Fruit fly (Drosophila melanogaster) whole organism, pupa: ENCODE results near the gene CG15892.
A peak's percentile ranks its signal among the peaks of the same experiment; 100 is the strongest.

ENCODE experiments used
- CG10348 ChIP-seq: fragments of 200-800 bp; sonication (Bioruptor generic); IDR thresholded peaks from 2 replicates; pipeline ENCODE4 v1.3.6; 2022; ENCODE audit warnings: missing biosample characterization, missing genetic modification characterization
- CG12605 ChIP-seq: fragments of 200-800 bp; sonication (Bioruptor generic); IDR thresholded peaks from 2 replicates; pipeline ENCODE4 v1.3.6; 2022; ENCODE audit warnings: missing biosample characterization, missing genetic modification characterization
- CG13204 ChIP-seq: fragments of 200-800 bp; sonication (Bioruptor generic); optimal IDR thresholded peaks from 2 replicates; lab custom pipeline; 2018; ENCODE audit warnings: missing biosample characterization, mild to moderate bottlenecking, missing genetic modification characterization, moderate library complexity
- CG15710 ChIP-seq: fragments of 200-800 bp; sonication (Bioruptor generic); optimal IDR thresholded peaks from 2 replicates; lab custom pipeline; 2018; ENCODE audit warnings: missing biosample characterization, mild to moderate bottlenecking, missing genetic modification characterization, moderate library complexity
- CG17806 ChIP-seq: fragments of 200-800 bp; sonication (Bioruptor generic); optimal IDR thresholded peaks from 2 replicates; lab custom pipeline; 2018; ENCODE audit warnings: missing biosample characterization, mild to moderate bottlenecking, missing genetic modification characterization, moderate library complexity
- CG32121 ChIP-seq: fragments of 200-800 bp; sonication (Bioruptor generic); IDR thresholded peaks from 2 replicates; pipeline ENCODE4 v1.3.6; 2022; ENCODE audit warnings: missing biosample characterization, missing genetic modification characterization
- CG34367 ChIP-seq: fragments of 200-800 bp; sonication (Bioruptor generic); optimal IDR thresholded peaks from 2 replicates; lab custom pipeline; 2018; ENCODE audit warnings: missing biosample characterization, mild to moderate bottlenecking, missing genetic modification characterization
- CG4496 ChIP-seq: fragments of 200-800 bp; sonication (Bioruptor generic); IDR thresholded peaks from 3 replicates; pipeline ENCODE4 v1.3.6; 2022; ENCODE audit warnings: missing biosample characterization, missing genetic modification characterization
- CG8159 ChIP-seq: fragments of 200-800 bp; sonication (Bioruptor generic); optimal IDR thresholded peaks from 3 replicates; lab custom pipeline; 2018; ENCODE audit warnings: missing biosample characterization, mild to moderate bottlenecking, missing genetic modification characterization, moderate library complexity
- CG8301 ChIP-seq: fragments of 200-800 bp; sonication (Bioruptor generic); optimal IDR thresholded peaks from 2 replicates; lab custom pipeline; 2018; ENCODE audit warnings: missing biosample characterization, mild to moderate bottlenecking, missing genetic modification characterization
- CG9948 ChIP-seq: fragments of 200-800 bp; sonication (Bioruptor generic); optimal IDR thresholded peaks from 2 replicates; lab custom pipeline; 2018; ENCODE audit warnings: missing biosample characterization, mild to moderate bottlenecking, missing genetic modification characterization, moderate library complexity
- D1 ChIP-seq: fragments of 200-800 bp; sonication (Bioruptor generic); optimal IDR thresholded peaks from 2 replicates; lab custom pipeline; 2018; ENCODE audit warnings: missing biosample characterization, mild to moderate bottlenecking, missing genetic modification characterization, moderate library complexity
- EcR ChIP-seq: fragments of 200-800 bp; sonication (Bioruptor generic); optimal IDR thresholded peaks from 3 replicates; lab custom pipeline; 2019; ENCODE audit warnings: missing biosample characterization, missing genetic modification characterization, mild to moderate bottlenecking, moderate library complexity, missing genetic modification reagents
- Ets98B ChIP-seq: fragments of 200-800 bp; sonication (Bioruptor generic); IDR thresholded peaks from 2 replicates; pipeline ENCODE4 v1.3.6; 2022; ENCODE audit warnings: missing biosample characterization, missing genetic modification characterization
- Pif1A ChIP-seq: fragments of 200-800 bp; sonication (Bioruptor generic); optimal IDR thresholded peaks from 3 replicates; lab custom pipeline; 2016; ENCODE audit warnings: missing biosample characterization, missing genetic modification characterization
- Pif1B ChIP-seq: fragments of 200-800 bp; sonication (Bioruptor generic); optimal IDR thresholded peaks from 3 replicates; lab custom pipeline; 2016; ENCODE audit warnings: missing biosample characterization, missing genetic modification characterization
- Snoo ChIP-seq: fragments of 200-800 bp; sonication (Bioruptor generic); optimal IDR thresholded peaks from 3 replicates; lab custom pipeline; 2017; ENCODE audit warnings: missing biosample characterization, mild to moderate bottlenecking, missing genetic modification characterization, inconsistent platforms
- fd96Ca ChIP-seq: fragments of 200-800 bp; sonication (Bioruptor generic); IDR thresholded peaks from 3 replicates; pipeline ENCODE4 v1.3.6; 2022; ENCODE audit warnings: missing biosample characterization, missing genetic modification characterization
- gl ChIP-seq: fragments of 200-800 bp; sonication (Bioruptor generic); optimal IDR thresholded peaks from 2 replicates; lab custom pipeline; 2018; ENCODE audit warnings: missing biosample characterization, mild to moderate bottlenecking, missing genetic modification characterization
- rn ChIP-seq: fragments of 200-800 bp; sonication (Bioruptor generic); IDR thresholded peaks from 2 replicates; pipeline ENCODE4 v1.3.6; 2022; ENCODE audit warnings: missing biosample characterization, missing genetic modification characterization

The CG15892 gene

dm6 chrX:6263614-6264130 is 30.5 kb downstream of the CG15892 start:
- TF ChIP-seq CG32121 (GFP tag; lab: Robert Waterston, UW) = peak; percentile 69
- peak; percentile 25; the same call in 1 of the 2 replicates for TF ChIP-seq Ets98B (GFP tag; lab: Robert Waterston, UW)
- peak; percentile 39 for TF ChIP-seq CG9948
- peak; percentile 16 for TF ChIP-seq CG34367
- TF ChIP-seq CG12605 (GFP tag; lab: Robert Waterston, UW) = no peak
- 0 out of 2 replicates have a peak, but pooled peaks have one; percentile 15 for TF ChIP-seq rn (GFP tag; lab: Robert Waterston, UW)
- TF ChIP-seq CG15710 (tag; lab: Kevin White, UChicago) = peak; percentile 32
- TF ChIP-seq CG8159 (tag; lab: Kevin White, UChicago) = peak; percentile 32
- TF ChIP-seq CG8301 (tag; lab: Kevin White, UChicago) = peak; percentile 57
- TF ChIP-seq D1 (tag; lab: Kevin White, UChicago) = no peak
- TF ChIP-seq fd96Ca (GFP tag; lab: Robert Waterston, UW) = 0 out of 3 replicates have a peak, but pooled peaks have one; percentile 48
- TF ChIP-seq CG13204 = no peak
- peak; percentile 21 for TF ChIP-seq CG17806
- peak; percentile 14 for TF ChIP-seq Pif1A (GFP tag; lab: Kevin White, UChicago)

dm6 chrX:6260900-6261299 is 33.2 kb downstream of the CG15892 start, which contains the start of gene Josd:
TSS of gene Josd (plus strand) at chrX:6261169.
- no peak for TF ChIP-seq D1 (tag; lab: Kevin White, UChicago)
- no peak for TF ChIP-seq fd96Ca (GFP tag; lab: Robert Waterston, UW)
- no peak for TF ChIP-seq CG15710 (tag; lab: Kevin White, UChicago)
- no peak for TF ChIP-seq rn (GFP tag; lab: Robert Waterston, UW)
- TF ChIP-seq CG12605 (GFP tag; lab: Robert Waterston, UW) = no peak
- no peak for TF ChIP-seq CG9948
- no peak for TF ChIP-seq EcR (GFP tag; lab: Kevin White, UChicago)
- TF ChIP-seq CG17806 = no peak
- TF ChIP-seq CG8159 (tag; lab: Kevin White, UChicago) = no peak
- no peak for TF ChIP-seq CG32121 (GFP tag; lab: Robert Waterston, UW)
- no peak for TF ChIP-seq CG4496 (GFP tag; lab: Robert Waterston, UW)
- no peak for TF ChIP-seq gl (tag; lab: Kevin White, UChicago)
- TF ChIP-seq Pif1A (GFP tag; lab: Kevin White, UChicago) = no peak
- no peak for TF ChIP-seq Snoo (tag; lab: Kevin White, UChicago)
- TF ChIP-seq CG10348 = no peak
- no peak for TF ChIP-seq CG13204
- no peak for TF ChIP-seq CG8301 (tag; lab: Kevin White, UChicago)

dm6 chrX:6259696-6260095 is 34.4 kb downstream of the CG15892 start:
- TF ChIP-seq CG17806 (no peak), EcR (GFP tag; lab: Kevin White, UChicago) (no peak), CG8159 (tag; lab: Kevin White, UChicago) (no peak)

- TF ChIP-seq CG15710 (tag; lab: Kevin White, UChicago) (peak; percentile 11), Pif1B (peak; percentile 6), EcR (GFP tag; lab: Kevin White, UChicago) (no peak)
These were observed 38.7 kb downstream of the CG15892 start, which contains the start of the genes Rbcn-3A and Spx for dm6 chrX:6255414-6255915. TSS of gene Rbcn-3A (minus strand) at chrX:6255487. TSS of gene Spx (plus strand) at chrX:6255822.

DNA sequence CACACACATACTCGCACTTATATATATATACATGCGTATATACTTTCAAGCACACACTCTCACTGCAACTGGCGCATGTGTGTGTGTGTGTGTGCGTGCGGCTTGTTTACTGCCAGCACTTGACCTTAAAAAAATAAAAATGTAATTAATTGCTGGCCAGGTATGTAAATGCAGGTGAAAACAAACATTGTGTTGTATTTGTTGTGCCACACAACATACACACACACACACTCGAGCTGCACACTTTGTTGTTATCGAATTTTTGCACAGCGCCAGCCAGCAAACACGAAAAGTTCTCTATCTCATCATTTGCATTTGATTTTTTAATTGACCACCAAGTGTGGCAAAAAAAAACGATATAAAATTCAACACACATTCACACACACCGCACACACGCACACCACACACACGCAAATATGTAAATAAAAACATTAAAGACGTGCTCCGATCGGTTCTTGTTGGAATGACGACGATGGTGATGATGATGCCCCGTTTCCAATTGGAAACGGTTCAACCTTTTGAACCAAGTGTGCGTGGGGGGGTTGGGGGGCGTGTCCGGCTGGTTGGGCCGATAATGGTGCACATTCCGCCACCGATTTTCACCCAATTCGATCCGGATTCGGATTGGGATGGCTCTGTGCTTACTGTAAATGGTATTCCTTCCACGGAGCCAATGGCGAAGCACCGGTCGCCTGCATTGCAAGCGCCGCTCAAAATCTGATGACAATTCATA is 39.4 kb downstream of the CG15892 start:
- TF ChIP-seq CG4496 (GFP tag; lab: Robert Waterston, UW) = 0 out of 3 replicates have a peak, but pooled peaks have one; percentile 34
- no peak for TF ChIP-seq CG17806
- no peak for TF ChIP-seq CG34367
- no peak for TF ChIP-seq EcR (GFP tag; lab: Kevin White, UChicago)
- TF ChIP-seq CG15710 (tag; lab: Kevin White, UChicago) = no peak
- TF ChIP-seq fd96Ca (GFP tag; lab: Robert Waterston, UW) = 0 out of 3 replicates have a peak, but pooled peaks have one; percentile 29

DNA sequence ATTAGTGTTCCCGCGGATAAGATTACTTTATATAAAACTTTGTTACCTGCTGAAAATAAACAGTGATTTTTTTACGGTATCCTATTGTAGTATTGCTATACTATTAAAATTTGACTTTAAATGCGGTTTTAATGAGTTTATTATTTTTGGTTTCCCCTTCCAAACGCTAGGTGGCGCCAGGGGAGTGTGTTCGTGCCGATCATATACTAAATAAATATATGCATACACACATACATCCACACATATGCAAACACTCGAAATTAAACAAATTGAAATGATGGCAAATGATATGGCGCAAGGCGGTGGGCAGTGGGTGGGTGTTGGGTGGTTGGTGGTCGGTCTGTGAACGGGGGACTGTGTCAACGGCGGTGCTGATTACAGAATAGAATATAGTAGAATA is 40.4 kb downstream of the CG15892 start:
- TF ChIP-seq CG4496 (GFP tag; lab: Robert Waterston, UW) = no peak
- TF ChIP-seq CG9948 = no peak
- TF ChIP-seq gl (tag; lab: Kevin White, UChicago) = no peak
- TF ChIP-seq fd96Ca (GFP tag; lab: Robert Waterston, UW) = no peak
- TF ChIP-seq CG13204 = no peak
- TF ChIP-seq EcR (GFP tag; lab: Kevin White, UChicago) = no peak
- TF ChIP-seq CG8301 (tag; lab: Kevin White, UChicago) = no peak
- TF ChIP-seq Pif1A (GFP tag; lab: Kevin White, UChicago) = no peak
- TF ChIP-seq CG32121 (GFP tag; lab: Robert Waterston, UW) = no peak
- TF ChIP-seq, all 21 proteins: peak for 0
